Worm (Caenorhabditis elegans) whole organism, late embryonic: ENCODE measurements around the gene cyp-33C3.

ENCODE experiments used
- elt-2 ChIP-seq: sonication (generic microtip); optimal IDR thresholded peaks from 2 replicates; lab custom pipeline; 2016; ENCODE audit warnings: missing genetic modification reagents, missing genetic modification characterization, missing compliant biosample characterization
- fkh-10 ChIP-seq: fragments of 150-350 bp; optimal IDR thresholded peaks from 2 replicates; lab custom pipeline; 2014; ENCODE audit warnings: missing biosample characterization, missing genetic modification reagents, missing genetic modification characterization
- hlh-6 ChIP-seq: sonication (generic microtip); optimal IDR thresholded peaks from 2 replicates; lab custom pipeline; 2016; ENCODE audit warnings: missing genotype, missing genetic modification characterization, missing compliant biosample characterization
- unc-42 ChIP-seq: sonication (generic microtip); optimal IDR thresholded peaks from 2 replicates; lab custom pipeline; 2016; ENCODE audit warnings: missing genotype, missing genetic modification characterization, missing compliant biosample characterization

DNA sequence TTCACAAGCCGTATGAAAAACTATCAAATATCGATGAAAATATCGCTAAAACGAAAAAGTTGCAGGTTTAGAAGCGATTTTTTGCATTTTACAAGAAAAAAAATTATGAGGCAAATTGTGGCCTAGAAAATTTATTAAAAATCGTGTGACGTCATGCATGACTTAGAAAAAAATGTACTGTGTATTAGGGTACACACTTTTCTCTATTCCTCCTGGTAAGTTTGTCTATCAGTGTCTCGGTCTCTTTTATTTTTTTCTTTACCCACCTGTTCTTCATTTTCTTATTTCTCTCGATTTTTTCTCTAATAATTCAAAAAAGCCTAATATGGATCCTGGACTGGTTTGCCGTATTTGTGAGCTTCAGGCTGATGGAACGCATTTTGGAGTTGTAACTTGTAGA lies 42.5 kb downstream of the cyp-33C3 start, which contains the start of gene nhr-227:
- TF ChIP-seq elt-2 (tag; lab: Kevin White, UChicago), result no peak
- TF ChIP-seq hlh-6 (tag; lab: Kevin White, UChicago), result no peak
- no peak for TF ChIP-seq fkh-10 (GFP tag; lab: Kevin White, UChicago)
- TF ChIP-seq unc-42 (tag; lab: Kevin White, UChicago), result no peak
